Worm (Caenorhabditis elegans) whole organism, L2 larva: ENCODE measurements around the gene sri-10.

Experiments
- aly-2 ChIP-seq: fragments of 150-350 bp; optimal IDR thresholded peaks from 2 replicates; lab custom pipeline; 2014; ENCODE audit warnings: missing biosample characterization, missing genetic modification characterization
- ama-1 ChIP-seq: fragments of 150-350 bp; optimal IDR thresholded peaks from 2 replicates; lab custom pipeline; 2018; ENCODE audit warnings: inconsistent platforms
- egl-27 ChIP-seq: sonication (generic microtip); optimal IDR thresholded peaks from 3 replicates; lab custom pipeline; 2017; ENCODE audit warnings: missing biosample characterization, missing genetic modification reagents, missing genetic modification characterization
- elt-3 ChIP-seq: sonication (generic microtip); optimal IDR thresholded peaks from 2 replicates; lab custom pipeline; 2017; ENCODE audit warnings: missing biosample characterization, missing genetic modification characterization
- lin-11 ChIP-seq: fragments of 150-350 bp; sonication (generic microtip); optimal IDR thresholded peaks from 2 replicates; lab custom pipeline; 2014; ENCODE audit warnings: missing biosample characterization, missing genetic modification characterization, inconsistent platforms, mixed read lengths
- lin-13 ChIP-seq: fragments of 150-350 bp; optimal IDR thresholded peaks from 2 replicates; lab custom pipeline; 2014; ENCODE audit warnings: missing biosample characterization, missing genetic modification reagents, missing genetic modification characterization
- nhr-12 ChIP-seq: fragments of 150-350 bp; optimal IDR thresholded peaks from 2 replicates; lab custom pipeline; 2014; ENCODE audit warnings: missing biosample characterization, missing genetic modification characterization
- nhr-129 ChIP-seq: fragments of 150-350 bp; optimal IDR thresholded peaks from 2 replicates; lab custom pipeline; 2014; ENCODE audit warnings: missing biosample characterization, missing genetic modification characterization
- nhr-237 ChIP-seq: fragments of 150-350 bp; optimal IDR thresholded peaks from 2 replicates; lab custom pipeline; 2014; ENCODE audit warnings: missing biosample characterization, missing genetic modification characterization
- peb-1 ChIP-seq: fragments of 150-350 bp; optimal IDR thresholded peaks from 2 replicates; lab custom pipeline; 2014; ENCODE audit warnings: missing biosample characterization, missing genetic modification characterization
- unc-62 ChIP-seq: fragments of 150-350 bp; optimal IDR thresholded peaks from 2 replicates; lab custom pipeline; 2014; ENCODE audit warnings: missing biosample characterization, missing genetic modification reagents, missing genetic modification characterization

DNA sequence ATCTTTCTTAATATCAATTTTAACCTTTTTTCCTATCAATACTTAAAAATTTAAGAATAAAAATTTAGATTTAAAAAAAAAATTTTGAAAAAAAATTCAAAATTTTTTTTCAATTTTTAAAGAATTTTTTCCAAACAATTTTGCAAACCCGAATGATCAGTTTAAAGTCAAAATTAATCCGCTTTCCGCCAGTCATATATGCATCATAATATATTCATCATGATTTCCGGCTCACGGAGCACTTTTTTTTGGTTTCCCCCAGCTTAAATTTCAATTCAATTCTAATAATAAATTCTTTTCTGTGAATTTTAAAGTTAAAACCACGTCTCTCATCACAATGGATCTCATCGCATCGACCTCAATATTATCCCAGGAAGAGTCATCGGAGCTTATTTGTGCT, 40.2 kb upstream of the sri-10 start, which contains the start of gene nhr-230:
- TF ChIP-seq lin-11 (tag; lab: Kevin White, UChicago) (no peak), aly-2 (tag; lab: Kevin White, UChicago) (no peak), egl-27 (no peak), nhr-237 (tag; lab: Kevin White, UChicago) (no peak), unc-62 (GFP tag; lab: Kevin White, UChicago) (no peak), nhr-12 (no peak), ama-1 (no peak), nhr-129 (no peak), peb-1 (tag; lab: Kevin White, UChicago) (no peak), elt-3 (tag; lab: Kevin White, UChicago) (no peak), lin-13 (no peak)
